Worm (Caenorhabditis elegans) whole organism, L1 larva: ENCODE results near the gene str-3.

Experiments
- F16B12.6 ChIP-seq: fragments of 150-350 bp; optimal IDR thresholded peaks from 2 replicates; lab custom pipeline; 2014; ENCODE audit warnings: missing biosample characterization, missing genetic modification characterization
- aly-2 ChIP-seq: fragments of 150-350 bp; optimal IDR thresholded peaks from 2 replicates; lab custom pipeline; 2014; ENCODE audit warnings: missing biosample characterization, missing genetic modification characterization
- ama-1 ChIP-seq: fragments of 150-350 bp; optimal IDR thresholded peaks from 2 replicates; lab custom pipeline; 2014
- ceh-8 ChIP-seq: fragments of 200-800 bp; sonication (Bioruptor generic); optimal IDR thresholded peaks from 2 replicates; lab custom pipeline; 2018; ENCODE audit warnings: mild to moderate bottlenecking, missing genetic modification characterization, moderate library complexity, missing compliant biosample characterization
- ceh-82 ChIP-seq, 3 experiments: fragments of 150-350 bp in 1 of 3; sonication (generic microtip) in 2 of 3; optimal IDR thresholded peaks; 2 replicates each; lab custom pipeline; 2014 to 2017; ENCODE audit warnings: missing biosample characterization in 3 of 3, missing genetic modification characterization in 3 of 3
- ceh-90 ChIP-seq: sonication (generic microtip); optimal IDR thresholded peaks from 2 replicates; lab custom pipeline; 2016; ENCODE audit warnings: missing genetic modification characterization, missing compliant biosample characterization
- dpl-1 ChIP-seq, 3 experiments: fragments of 150-350 bp in 2 of 3; sonication (generic microtip) in 1 of 3; optimal IDR thresholded peaks; 2 replicates each; lab custom pipeline; 2014 to 2017; ENCODE audit warnings: missing biosample characterization in 3 of 3, missing genetic modification characterization in 3 of 3, missing genetic modification reagents in 3 of 3
- dsc-1 ChIP-seq: sonication (generic microtip); optimal IDR thresholded peaks from 2 replicates; lab custom pipeline; 2016; ENCODE audit warnings: mild to moderate bottlenecking, missing genetic modification characterization, missing compliant biosample characterization
- efl-1 ChIP-seq, 4 experiments: fragments of 150-350 bp; optimal IDR thresholded peaks in 3 of 4; peaks in 1 of 4; 1 replicate in 1 of 4; 2 replicates in 3 of 4; lab custom pipeline; 2014; ENCODE audit warnings: missing biosample characterization in 2 of 4, missing genetic modification characterization in 2 of 4, missing genetic modification reagents in 2 of 4
- efl-3 ChIP-seq: fragments of 200-800 bp; sonication (Bioruptor generic); optimal IDR thresholded peaks from 2 replicates; lab custom pipeline; 2018; ENCODE audit warnings: mild to moderate bottlenecking, missing genetic modification characterization, missing compliant biosample characterization
- egl-27 ChIP-seq, 2 experiments: fragments of 150-350 bp in 1 of 2; sonication (generic microtip); optimal IDR thresholded peaks; 3 replicates each; lab custom pipeline; 2017 to 2018; ENCODE audit warnings: missing biosample characterization in 2 of 2, missing genetic modification characterization in 2 of 2, missing genetic modification reagents in 2 of 2
- fkh-8 ChIP-seq: sonication (generic microtip); optimal IDR thresholded peaks from 2 replicates; lab custom pipeline; 2016; ENCODE audit warnings: mild to moderate bottlenecking, missing genetic modification characterization, missing compliant biosample characterization
- hlh-17 ChIP-seq: fragments of 200-800 bp; sonication (Bioruptor generic); optimal IDR thresholded peaks from 2 replicates; lab custom pipeline; 2018; ENCODE audit warnings: missing genetic modification characterization, mild to moderate bottlenecking, missing compliant biosample characterization, moderate library complexity, borderline replicate concordance
- jun-1 ChIP-seq: fragments of 150-350 bp; optimal IDR thresholded peaks from 2 replicates; lab custom pipeline; 2014; ENCODE audit warnings: missing biosample characterization, missing genetic modification reagents, missing genetic modification characterization
- lin-13 ChIP-seq: fragments of 150-350 bp; optimal IDR thresholded peaks from 2 replicates; lab custom pipeline; 2014; ENCODE audit warnings: missing biosample characterization, missing genetic modification reagents, missing genetic modification characterization
- lin-15B ChIP-seq: fragments of 150-350 bp; sonication (generic microtip); optimal IDR thresholded peaks from 3 replicates; lab custom pipeline; 2014; ENCODE audit warnings: missing biosample characterization, missing genetic modification characterization
- lin-35 ChIP-seq, 2 experiments: fragments of 150-350 bp; optimal IDR thresholded peaks; 2 replicates each; lab custom pipeline; 2014; ENCODE audit warnings: missing biosample characterization in 2 of 2, missing genetic modification characterization in 2 of 2, missing genetic modification reagents in 2 of 2
- lir-3 ChIP-seq: sonication (generic microtip); optimal IDR thresholded peaks from 2 replicates; lab custom pipeline; 2016; ENCODE audit warnings: mild to moderate bottlenecking, missing genetic modification characterization, moderate library complexity, missing compliant biosample characterization; ENCODE audit not compliant: poor library complexity
- lsy-2 ChIP-seq, 2 experiments: fragments of 150-350 bp; optimal IDR thresholded peaks; 2 replicates each; lab custom pipeline; 2014; ENCODE audit warnings: missing biosample characterization in 2 of 2, missing genetic modification characterization in 2 of 2
- mab-9 ChIP-seq: fragments of 200-800 bp; sonication (Bioruptor generic); IDR thresholded peaks from 2 replicates; pipeline ENCODE4 v1.3.6; 2022; ENCODE audit warnings: missing genetic modification reagents, missing genetic modification characterization, missing compliant biosample characterization
- mdl-1 ChIP-seq, 2 experiments: fragments of 150-350 bp; optimal IDR thresholded peaks; 2 replicates each; lab custom pipeline; 2014 to 2017; ENCODE audit warnings: missing biosample characterization in 2 of 2, missing genetic modification characterization in 2 of 2, inconsistent platforms in 1 of 2
- nhr-11 ChIP-seq: fragments of 150-350 bp; optimal IDR thresholded peaks from 2 replicates; lab custom pipeline; 2014; ENCODE audit warnings: missing biosample characterization, missing genetic modification characterization
- nhr-20 ChIP-seq: sonication (generic microtip); optimal IDR thresholded peaks from 2 replicates; lab custom pipeline; 2016; ENCODE audit warnings: mild to moderate bottlenecking, missing genetic modification characterization, missing compliant biosample characterization
- nhr-237 ChIP-seq: fragments of 150-350 bp; optimal IDR thresholded peaks from 2 replicates; lab custom pipeline; 2014; ENCODE audit warnings: missing biosample characterization, missing genetic modification characterization
- nhr-28 ChIP-seq: fragments of 150-350 bp; optimal IDR thresholded peaks from 2 replicates; lab custom pipeline; 2014; ENCODE audit warnings: missing biosample characterization, missing genetic modification characterization
- nhr-47 ChIP-seq: sonication (generic microtip); optimal IDR thresholded peaks from 2 replicates; lab custom pipeline; 2016; ENCODE audit warnings: mild to moderate bottlenecking, missing genetic modification characterization, moderate library complexity, missing compliant biosample characterization
- nhr-71 ChIP-seq: sonication (generic microtip); optimal IDR thresholded peaks from 2 replicates; lab custom pipeline; 2016; ENCODE audit warnings: mild to moderate bottlenecking, missing genetic modification characterization, moderate library complexity, missing compliant biosample characterization
- nhr-85 ChIP-seq: sonication (generic microtip); peaks from one replicate; lab custom pipeline; 2016; ENCODE audit warnings: missing genetic modification characterization, inconsistent platforms, missing compliant biosample characterization
- nhr-90 ChIP-seq: sonication (generic microtip); optimal IDR thresholded peaks from 2 replicates; lab custom pipeline; 2016; ENCODE audit warnings: mild to moderate bottlenecking, missing genetic modification characterization, missing compliant biosample characterization; ENCODE audit not compliant: poor library complexity
- pax-3 ChIP-seq: fragments of 200-800 bp; sonication (Bioruptor generic); optimal IDR thresholded peaks from 2 replicates; lab custom pipeline; 2018; ENCODE audit warnings: mild to moderate bottlenecking, missing genetic modification characterization, moderate library complexity, missing compliant biosample characterization
- rnt-1 ChIP-seq: sonication (generic microtip); optimal IDR thresholded peaks from 2 replicates; lab custom pipeline; 2016; ENCODE audit warnings: mild to moderate bottlenecking, missing genetic modification characterization, moderate library complexity, missing compliant biosample characterization
- skn-1 ChIP-seq: fragments of 150-350 bp; optimal IDR thresholded peaks from 2 replicates; lab custom pipeline; 2014; ENCODE audit warnings: missing biosample characterization, missing genetic modification characterization
- snu-23 ChIP-seq: sonication (generic microtip); optimal IDR thresholded peaks from 2 replicates; lab custom pipeline; 2016; ENCODE audit warnings: missing genetic modification characterization, missing compliant biosample characterization
- sptf-1 ChIP-seq: fragments of 150-350 bp; optimal IDR thresholded peaks from 2 replicates; lab custom pipeline; 2014; ENCODE audit warnings: missing biosample characterization, missing genetic modification characterization
- swsn-7 ChIP-seq: sonication (generic microtip); optimal IDR thresholded peaks from 2 replicates; lab custom pipeline; 2016; ENCODE audit warnings: missing genetic modification characterization, missing compliant biosample characterization
- unc-62 ChIP-seq: fragments of 150-350 bp; optimal IDR thresholded peaks from 2 replicates; lab custom pipeline; 2014; ENCODE audit warnings: missing biosample characterization, missing genetic modification reagents, missing genetic modification characterization
- unc-86 ChIP-seq: sonication (generic microtip); optimal IDR thresholded peaks from 2 replicates; lab custom pipeline; 2016; ENCODE audit warnings: missing genetic modification characterization, missing compliant biosample characterization
- unc-98 ChIP-seq: fragments of 200-800 bp; sonication (Bioruptor generic); IDR thresholded peaks from 2 replicates; pipeline ENCODE4 v1.3.6; 2022; ENCODE audit warnings: missing genetic modification characterization, missing compliant biosample characterization
- xbp-1 ChIP-seq: sonication (generic microtip); optimal IDR thresholded peaks from 2 replicates; lab custom pipeline; 2016; ENCODE audit warnings: missing genetic modification characterization, missing compliant biosample characterization
- zag-1 ChIP-seq: fragments of 150-350 bp; optimal IDR thresholded peaks from 2 replicates; lab custom pipeline; 2014; ENCODE audit warnings: missing biosample characterization, missing genetic modification characterization
- zip-4 ChIP-seq: fragments of 200-800 bp; sonication (Bioruptor generic); optimal IDR thresholded peaks from 2 replicates; lab custom pipeline; 2018; ENCODE audit warnings: mild to moderate bottlenecking, missing genetic modification characterization, moderate library complexity, missing compliant biosample characterization
- ztf-11 ChIP-seq, 2 experiments: sonication (generic microtip); optimal IDR thresholded peaks; 2 replicates each; lab custom pipeline; 2016 to 2017; ENCODE audit warnings: missing genetic modification characterization in 2 of 2, missing biosample characterization in 1 of 2, missing compliant biosample characterization in 1 of 2
- ztf-4 ChIP-seq: fragments of 150-350 bp; optimal IDR thresholded peaks from 2 replicates; lab custom pipeline; 2014; ENCODE audit warnings: missing biosample characterization, missing genetic modification characterization

Gene str-3

DNA sequence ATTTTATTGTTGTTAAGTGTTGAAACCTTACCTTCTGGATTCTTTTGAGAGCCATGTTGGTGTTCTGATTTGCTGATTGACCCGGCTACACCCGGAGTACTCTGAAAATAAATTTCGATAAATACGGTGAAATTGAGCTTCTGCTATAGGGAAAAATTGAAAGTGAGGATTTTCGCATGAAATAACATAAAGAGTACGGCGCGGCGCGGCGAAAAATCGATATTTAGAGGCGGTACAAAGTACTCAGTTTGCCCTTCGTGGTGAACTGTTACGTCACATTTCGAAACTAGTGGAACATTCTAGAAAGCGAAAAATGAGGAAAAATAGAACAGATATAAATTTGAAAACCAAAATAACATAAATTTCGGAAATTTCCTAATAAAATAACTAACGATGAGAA, 18.0 kb downstream of the str-3 start, which contains the start of gene let-70:
let-70 (minus strand) TSS at position 101 of the 400 bp plus-strand sequence.
- TF ChIP-seq nhr-85 (tag; lab: Kevin White, UChicago) (no peak), skn-1 (peak; percentile 23)

DNA sequence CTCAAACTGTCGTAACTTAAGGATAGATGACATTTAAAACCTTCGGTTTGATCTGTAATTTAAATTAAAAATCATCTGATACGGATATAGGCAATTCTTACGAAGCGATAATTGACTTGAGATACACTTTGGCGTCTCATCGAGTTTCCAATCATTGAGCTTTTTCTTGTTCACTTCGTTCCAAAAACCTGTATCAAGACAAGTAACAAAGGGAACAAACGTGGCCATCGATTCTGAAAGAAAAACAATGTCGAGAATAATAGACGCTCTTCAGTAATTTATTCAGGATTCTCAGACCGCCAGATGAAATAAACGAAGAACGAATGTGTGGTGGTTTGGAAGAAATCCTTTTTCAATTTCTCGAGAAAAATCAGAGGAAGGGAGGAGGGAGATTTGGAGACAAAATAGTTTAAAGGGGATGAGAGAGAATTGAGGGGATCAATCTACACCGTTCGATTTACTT, 19.3 kb downstream of the str-3 start, which contains the start of gene atg-7:
atg-7 (minus strand) TSS at position 233 of the 463 bp plus-strand sequence.
- peak; percentile 5 for TF ChIP-seq nhr-90 (tag; lab: Kevin White, UChicago)
- TF ChIP-seq unc-62: no peak
- TF ChIP-seq ceh-8 (GFP tag; lab: Kevin White, UChicago): peak; percentile 21
- peak; percentile 69 for TF ChIP-seq nhr-85 (tag; lab: Kevin White, UChicago)
- peak; percentile 22 for TF ChIP-seq aly-2
- TF ChIP-seq lsy-2 (tag; optimal IDR thresholded peaks at IDR 0.05; lab: Kevin White, UChicago): peak in 1 of 2 experiments; percentile 4
- peak; percentile 12 for TF ChIP-seq ztf-4 (tag; lab: Kevin White, UChicago)
- TF ChIP-seq xbp-1 (tag; lab: Kevin White, UChicago): peak; percentile 14
- TF ChIP-seq efl-3: no peak
- TF ChIP-seq dsc-1 (tag; lab: Kevin White, UChicago): peak; percentile 25
- no peak for TF ChIP-seq ceh-90 (tag; lab: Kevin White, UChicago)
- peak; percentile 90 for TF ChIP-seq ama-1
- peak; percentile 6 to 7 for TF ChIP-seq efl-1 (optimal IDR thresholded peaks at IDR 0.05; lab: Kevin White, UChicago)
- TF ChIP-seq efl-1 (GFP tag; optimal IDR thresholded peaks at IDR 0.05 in 1 of 2; lab: Kevin White, UChicago): peak in 1 of 2 experiments; percentile 67
- TF ChIP-seq lir-3: peak; percentile 13
- peak; percentile 9 for TF ChIP-seq snu-23 (GFP tag; lab: Kevin White, UChicago)
- TF ChIP-seq rnt-1 (tag; lab: Kevin White, UChicago): peak; percentile 10
- no peak for TF ChIP-seq pax-3 (tag; lab: Kevin White, UChicago)
- no peak for TF ChIP-seq lin-15B (tag; lab: Kevin White, UChicago)
- no peak for TF ChIP-seq egl-27 (tag; optimal IDR thresholded peaks at IDR 0.05; lab: Kevin White, UChicago)

DNA sequence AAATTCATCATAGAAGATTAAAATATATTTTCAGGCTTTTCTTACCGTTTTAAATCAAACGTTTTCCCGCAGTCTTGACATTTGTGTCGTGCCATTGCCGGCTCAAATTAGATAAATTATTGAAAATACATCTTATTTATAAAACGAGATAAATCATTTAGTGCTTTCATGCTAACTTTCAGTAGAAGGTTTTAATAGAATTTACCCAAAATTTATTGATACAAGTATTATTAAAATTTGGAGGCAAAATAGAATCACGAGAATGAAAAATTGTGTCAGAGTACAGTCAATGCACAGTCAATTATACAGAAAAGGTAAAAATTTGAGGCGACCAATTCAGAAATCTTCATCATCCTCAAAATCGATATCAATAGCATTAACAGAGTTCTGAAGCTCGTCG, 21.7 kb downstream of the str-3 start, which contains the start of gene Y5F2A.4:
Y5F2A.4 (minus strand) TSS at position 101 of the 400 bp plus-strand sequence.
- TF ChIP-seq lsy-2 (tag; optimal IDR thresholded peaks at IDR 0.05; lab: Kevin White, UChicago): no peak
- TF ChIP-seq dpl-1 (GFP tag; optimal IDR thresholded peaks at IDR 0.05; lab: Kevin White, UChicago): no peak
- TF ChIP-seq nhr-71 (tag; lab: Kevin White, UChicago): no peak
- no peak for TF ChIP-seq ceh-82 (tag; optimal IDR thresholded peaks at IDR 0.05; lab: Kevin White, UChicago)
- TF ChIP-seq lin-35 (GFP tag; optimal IDR thresholded peaks at IDR 0.05; lab: Kevin White, UChicago): no peak
- no peak for TF ChIP-seq nhr-28
- TF ChIP-seq zip-4 (GFP tag; lab: Kevin White, UChicago): no peak
- no peak for TF ChIP-seq jun-1 (tag; lab: Kevin White, UChicago)
- no peak for TF ChIP-seq unc-98 (GFP tag; lab: Robert Waterston, UW)
- no peak for TF ChIP-seq sptf-1 (tag; lab: Kevin White, UChicago)
- TF ChIP-seq fkh-8 (tag; lab: Kevin White, UChicago): no peak

DNA sequence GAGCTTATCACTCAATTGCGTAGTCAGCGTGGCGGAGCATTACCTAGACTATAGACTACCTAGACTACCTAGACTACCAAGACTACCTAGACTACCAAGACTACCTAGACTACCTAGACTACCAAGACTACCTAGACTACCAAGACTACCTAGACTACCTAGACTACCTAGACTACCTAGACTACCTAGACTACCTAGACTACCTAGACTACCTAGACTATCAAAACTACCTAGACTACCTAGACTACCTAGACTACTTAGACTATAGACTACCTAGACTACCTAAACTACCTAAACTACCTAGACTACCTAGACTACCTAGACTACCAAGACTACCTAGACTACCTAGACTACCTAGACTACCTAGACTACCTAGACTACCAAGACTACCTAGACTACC, 29.3 kb downstream of the str-3 start:
- TF ChIP-seq nhr-237 (peak; percentile 68), rnt-1 (tag; lab: Kevin White, UChicago) (peak; percentile 71), lir-3 (peak; percentile 57)
- TF ChIP-seq, all 84 proteins: peak for 3; not testable (repeated sequence) for 81

DNA sequence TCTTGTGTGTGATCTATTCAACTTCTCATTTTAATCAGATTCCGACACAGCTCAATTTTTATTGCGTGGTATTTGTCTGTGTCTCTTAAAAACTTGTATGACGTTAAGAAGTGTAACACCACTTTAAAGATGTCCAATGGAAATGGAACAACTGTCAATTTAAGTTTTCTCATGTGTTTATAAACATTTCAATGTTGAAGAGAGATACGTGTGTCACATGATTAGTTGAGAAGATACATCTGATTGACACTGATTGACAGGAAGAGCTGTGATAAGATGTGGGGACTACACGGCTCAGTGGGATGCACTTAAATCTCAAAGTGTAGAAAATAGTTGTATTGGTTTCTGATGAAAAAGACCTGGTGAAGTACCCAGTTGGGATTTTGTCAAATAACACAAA, 31.9 kb downstream of the str-3 start:
- TF ChIP-seq unc-86 (tag; lab: Kevin White, UChicago) (no peak), nhr-85 (tag; lab: Kevin White, UChicago) (peak; percentile 39), lir-3 (peak; percentile 60), zag-1 (tag; lab: Kevin White, UChicago) (no peak), ztf-4 (tag; lab: Kevin White, UChicago) (peak; percentile 69), mab-9 (GFP tag; lab: Robert Waterston, UW) (no peak), ceh-8 (GFP tag; lab: Kevin White, UChicago) (no peak), hlh-17 (GFP tag; lab: Kevin White, UChicago) (no peak), nhr-47 (tag; lab: Kevin White, UChicago) (peak; percentile 53), dpl-1 (GFP tag; optimal IDR thresholded peaks at IDR 0.05; lab: Kevin White, UChicago) (peak in 1 of 3 experiments; percentile 3), swsn-7 (tag; lab: Kevin White, UChicago) (peak; percentile 51), nhr-11 (tag; lab: Kevin White, UChicago) (peak; percentile 83), zip-4 (GFP tag; lab: Kevin White, UChicago) (no peak), mdl-1 (tag; optimal IDR thresholded peaks at IDR 0.05; lab: Kevin White, UChicago) (peak in 1 of 2 experiments; percentile 0), lsy-2 (tag; optimal IDR thresholded peaks at IDR 0.05; lab: Kevin White, UChicago) (peak; percentile 78 to 87), lin-13 (GFP tag; lab: Kevin White, UChicago) (peak; percentile 46), fkh-8 (tag; lab: Kevin White, UChicago) (no peak), nhr-20 (tag; lab: Kevin White, UChicago) (peak; percentile 66), ztf-11 (tag; optimal IDR thresholded peaks at IDR 0.05; lab: Kevin White, UChicago) (no peak), F16B12.6 (no peak), unc-62 (peak; percentile 61)
